Worm (Caenorhabditis elegans) whole organism, mixed stage, embryonic: ENCODE results near the gene sru-27.

Experiments used
- M03D4.4 ChIP-seq: sonication (generic microtip); optimal IDR thresholded peaks from 2 replicates; lab custom pipeline; 2017; ENCODE audit warnings: mild to moderate bottlenecking, missing genetic modification characterization, missing compliant biosample characterization
- blmp-1 ChIP-seq: fragments of 150-350 bp; optimal IDR thresholded peaks from 2 replicates; lab custom pipeline; 2014; ENCODE audit warnings: missing biosample characterization, missing genetic modification characterization
- ceh-39 ChIP-seq: fragments of 150-350 bp; optimal IDR thresholded peaks from 2 replicates; lab custom pipeline; 2014; ENCODE audit warnings: missing biosample characterization, missing genetic modification characterization
- ceh-43 ChIP-seq: fragments of 200-800 bp; sonication (Bioruptor generic); optimal IDR thresholded peaks from 2 replicates; lab custom pipeline; 2018; ENCODE audit warnings: mild to moderate bottlenecking, missing genetic modification characterization, moderate library complexity, missing compliant biosample characterization
- ceh-83 ChIP-seq: fragments of 200-800 bp; sonication (Bioruptor generic); optimal IDR thresholded peaks from 2 replicates; lab custom pipeline; 2018; ENCODE audit warnings: mild to moderate bottlenecking, missing genetic modification characterization, missing compliant biosample characterization
- ces-1 ChIP-seq: fragments of 150-350 bp; optimal IDR thresholded peaks from 2 replicates; lab custom pipeline; 2014; ENCODE audit warnings: missing biosample characterization, missing genetic modification reagents, missing genetic modification characterization
- cnd-1 ChIP-seq: fragments of 200-800 bp; sonication (Bioruptor generic); optimal IDR thresholded peaks from 2 replicates; lab custom pipeline; 2018; ENCODE audit warnings: mild to moderate bottlenecking, missing genetic modification characterization, missing compliant biosample characterization
- drap-1 ChIP-seq: fragments of 200-800 bp; sonication (Bioruptor generic); optimal IDR thresholded peaks from 3 replicates; lab custom pipeline; 2018; ENCODE audit warnings: mild to moderate bottlenecking, missing genetic modification characterization, missing compliant biosample characterization
- elt-1 ChIP-seq: sonication (generic microtip); optimal IDR thresholded peaks from 2 replicates; lab custom pipeline; 2017; ENCODE audit warnings: missing genetic modification characterization, mild to moderate bottlenecking, missing compliant biosample characterization, antibody characterized with exemption, moderate library complexity, borderline replicate concordance; ENCODE audit not compliant: insufficient read depth
- elt-3 ChIP-seq: fragments of 150-350 bp; optimal IDR thresholded peaks from 2 replicates; lab custom pipeline; 2014; ENCODE audit warnings: missing biosample characterization, missing genetic modification characterization
- flh-1 ChIP-seq: fragments of 200-800 bp; sonication (Bioruptor generic); optimal IDR thresholded peaks from 2 replicates; lab custom pipeline; 2018; ENCODE audit warnings: mild to moderate bottlenecking, missing genetic modification characterization, moderate library complexity, missing compliant biosample characterization
- ham-2 ChIP-seq: fragments of 200-800 bp; sonication (Bioruptor generic); optimal IDR thresholded peaks from 2 replicates; lab custom pipeline; 2018; ENCODE audit warnings: mild to moderate bottlenecking, missing genetic modification characterization, missing compliant biosample characterization
- hlh-1 ChIP-seq: fragments of 150-350 bp; optimal IDR thresholded peaks from 2 replicates; lab custom pipeline; 2014; ENCODE audit warnings: missing biosample characterization, missing genetic modification reagents, missing genetic modification characterization
- lin-13 ChIP-seq: fragments of 150-350 bp; optimal IDR thresholded peaks from 2 replicates; lab custom pipeline; 2014; ENCODE audit warnings: missing biosample characterization, missing genetic modification characterization
- lsy-2 ChIP-seq: fragments of 150-350 bp; optimal IDR thresholded peaks from 2 replicates; lab custom pipeline; 2014; ENCODE audit warnings: missing biosample characterization, missing genetic modification characterization
- mab-5 ChIP-seq: fragments of 150-350 bp; optimal IDR thresholded peaks from 2 replicates; lab custom pipeline; 2014; ENCODE audit warnings: missing biosample characterization, missing genetic modification characterization
- mep-1 ChIP-seq: fragments of 150-350 bp; optimal IDR thresholded peaks from 2 replicates; lab custom pipeline; 2017; ENCODE audit warnings: missing biosample characterization, missing genetic modification reagents, missing genetic modification characterization, inconsistent platforms
- mls-2 ChIP-seq: sonication (generic microtip); optimal IDR thresholded peaks from 2 replicates; lab custom pipeline; 2016; ENCODE audit warnings: mild to moderate bottlenecking, missing genetic modification characterization, moderate library complexity, missing compliant biosample characterization
- nhr-12 ChIP-seq: fragments of 150-350 bp; optimal IDR thresholded peaks from 2 replicates; lab custom pipeline; 2014; ENCODE audit warnings: missing biosample characterization, missing genetic modification characterization
- nhr-2 ChIP-seq: fragments of 150-350 bp; optimal IDR thresholded peaks from 2 replicates; lab custom pipeline; 2014; ENCODE audit warnings: missing biosample characterization, missing genetic modification characterization
- nhr-237 ChIP-seq: fragments of 150-350 bp; optimal IDR thresholded peaks from 2 replicates; lab custom pipeline; 2014; ENCODE audit warnings: missing biosample characterization, missing genetic modification characterization
- nhr-28 ChIP-seq: fragments of 150-350 bp; optimal IDR thresholded peaks from 2 replicates; lab custom pipeline; 2014; ENCODE audit warnings: missing biosample characterization, missing genetic modification characterization
- nhr-76 ChIP-seq: sonication (generic microtip); optimal IDR thresholded peaks from 2 replicates; lab custom pipeline; 2017; ENCODE audit warnings: missing biosample characterization, missing genetic modification characterization
- pha-4 ChIP-seq: fragments of 150-350 bp; optimal IDR thresholded peaks from 2 replicates; lab custom pipeline; 2018; ENCODE audit warnings: missing biosample characterization, missing genetic modification reagents, missing genetic modification characterization
- sem-2 ChIP-seq: fragments of 200-800 bp; sonication (Bioruptor generic); optimal IDR thresholded peaks from 2 replicates; lab custom pipeline; 2018; ENCODE audit warnings: mild to moderate bottlenecking, missing genetic modification characterization, missing compliant biosample characterization
- snpc-4 ChIP-seq: fragments of 150-350 bp; optimal IDR thresholded peaks from 2 replicates; lab custom pipeline; 2014; ENCODE audit warnings: missing biosample characterization, missing genetic modification characterization
- sptf-1 ChIP-seq: sonication (generic microtip); optimal IDR thresholded peaks from 2 replicates; lab custom pipeline; 2017; ENCODE audit warnings: mild to moderate bottlenecking, missing genetic modification characterization, moderate library complexity, missing compliant biosample characterization
- tbx-8 ChIP-seq: fragments of 200-800 bp; sonication (Bioruptor generic); optimal IDR thresholded peaks from 2 replicates; lab custom pipeline; 2018; ENCODE audit warnings: mild to moderate bottlenecking, missing genetic modification characterization, moderate library complexity, missing compliant biosample characterization
- unc-120 ChIP-seq: sonication (generic microtip); optimal IDR thresholded peaks from 2 replicates; lab custom pipeline; 2017; ENCODE audit warnings: missing genetic modification characterization, missing compliant biosample characterization; ENCODE audit not compliant: poor library complexity, severe bottlenecking
- unc-39 ChIP-seq: fragments of 150-350 bp; optimal IDR thresholded peaks from 2 replicates; lab custom pipeline; 2014; ENCODE audit warnings: missing biosample characterization, missing genetic modification characterization
- unc-62 ChIP-seq: fragments of 150-350 bp; optimal IDR thresholded peaks from 2 replicates; lab custom pipeline; 2014; ENCODE audit warnings: missing biosample characterization, missing genetic modification reagents, missing genetic modification characterization
- ztf-11 ChIP-seq: fragments of 150-350 bp; optimal IDR thresholded peaks from 2 replicates; lab custom pipeline; 2014; ENCODE audit warnings: missing biosample characterization, missing genetic modification characterization

sru-27 gene

DNA sequence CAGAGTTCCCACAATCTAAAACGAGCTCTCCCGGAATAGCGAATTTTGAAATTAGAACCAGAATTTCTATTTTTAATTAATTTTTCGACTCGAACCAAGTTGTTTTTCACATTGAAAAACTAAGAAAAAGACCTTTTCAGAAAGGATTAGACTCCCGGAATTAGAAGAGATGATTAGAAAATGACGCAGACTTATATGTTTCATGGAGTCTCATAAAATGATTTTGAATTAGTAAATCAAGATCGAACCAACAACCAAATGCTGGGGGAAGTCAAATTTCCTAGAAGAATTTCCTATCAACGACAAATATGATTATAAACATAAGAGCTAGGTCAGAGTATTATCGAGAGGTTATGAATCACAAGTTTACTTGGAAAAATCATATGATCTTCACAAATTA lies 10.6 kb upstream of the sru-27 start:
- no peak for TF ChIP-seq mls-2 (tag; lab: Kevin White, UChicago)
- TF ChIP-seq flh-1 (GFP tag; lab: Kevin White, UChicago): no peak
- TF ChIP-seq hlh-1: no peak
- TF ChIP-seq ceh-83: no peak

- TF ChIP-seq ham-2 (GFP tag; lab: Kevin White, UChicago): peak; percentile 22
Observed at ce11 chrV:1490874-1491273, 8.4 kb upstream of the sru-27 start.

- TF ChIP-seq nhr-12 (tag; lab: Kevin White, UChicago) (no peak), mab-5 (no peak), lsy-2 (tag; lab: Kevin White, UChicago) (no peak), nhr-2 (tag; lab: Kevin White, UChicago) (no peak), sptf-1 (tag; lab: Kevin White, UChicago) (no peak)
Observed at ce11 chrV:1491510-1491909, 7.7 kb upstream of the sru-27 start, which contains the start of gene C38C3.6. Gene C38C3.6 (minus strand): TSS chrV:1491610.

DNA sequence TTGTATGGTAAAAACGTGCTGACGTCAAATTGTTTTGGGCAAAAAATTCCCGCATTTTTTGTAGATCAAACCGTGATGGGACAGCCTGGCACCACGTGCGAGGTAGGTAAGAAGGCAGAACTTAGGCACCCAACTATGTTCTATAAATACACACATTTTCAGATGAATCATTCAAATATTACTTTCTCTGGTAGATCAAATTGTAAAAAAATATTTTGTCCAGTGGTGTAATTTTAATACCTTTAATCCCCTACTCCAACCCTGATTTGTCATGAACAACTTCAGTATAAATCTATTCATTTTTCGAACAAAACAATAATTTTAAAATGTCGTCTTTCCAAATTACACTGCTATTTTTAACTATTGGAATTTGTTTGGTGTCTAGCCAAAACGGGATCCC lies 4.8 kb upstream of the sru-27 start, which contains the start of gene spig-7:
spig-7 (plus strand) TSS at position 301 of the 400 bp plus-strand sequence.
- TF ChIP-seq elt-3 (tag; lab: Kevin White, UChicago): no peak
- no peak for TF ChIP-seq nhr-12 (tag; lab: Kevin White, UChicago)
- TF ChIP-seq ceh-39 (tag; lab: Kevin White, UChicago): no peak
- no peak for TF ChIP-seq cnd-1
- TF ChIP-seq elt-1 (tag; lab: Kevin White, UChicago): no peak
- TF ChIP-seq lin-13 (tag; lab: Kevin White, UChicago): no peak
- TF ChIP-seq ces-1 (GFP tag; lab: Kevin White, UChicago): no peak

DNA sequence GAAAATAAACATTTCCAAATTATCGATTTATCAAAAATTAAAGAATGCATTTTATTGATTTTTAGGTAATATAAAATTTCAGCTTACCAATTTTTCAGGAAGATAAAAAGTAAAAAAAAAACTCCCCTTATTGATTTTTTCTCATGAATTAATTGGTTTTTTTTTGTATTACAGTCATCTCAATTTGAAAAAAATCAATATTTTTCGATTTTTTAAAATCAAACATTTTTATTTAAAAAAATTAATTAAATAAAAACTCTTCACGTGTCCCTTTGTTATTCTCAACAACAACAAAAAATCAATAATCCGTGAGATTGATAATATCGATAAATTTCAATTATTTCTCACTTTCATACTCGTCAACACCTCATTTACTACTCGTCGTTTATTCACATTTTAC lies 3.9 kb upstream of the sru-27 start, which contains the start of gene C38C3.3:
C38C3.3 (plus strand) TSS at position 301 of the 400 bp plus-strand sequence.
- TF ChIP-seq nhr-28 (no peak), nhr-76 (no peak), unc-62 (GFP tag; lab: Kevin White, UChicago) (no peak), unc-120 (tag; lab: Kevin White, UChicago) (no peak), snpc-4 (no peak), unc-39 (no peak), ces-1 (GFP tag; lab: Kevin White, UChicago) (no peak), drap-1 (GFP tag; lab: Kevin White, UChicago) (no peak), ham-2 (GFP tag; lab: Kevin White, UChicago) (no peak), ceh-83 (no peak), tbx-8 (GFP tag; lab: Kevin White, UChicago) (no peak), nhr-12 (tag; lab: Kevin White, UChicago) (no peak), pha-4 (tag; lab: Kevin White, UChicago) (no peak), mls-2 (tag; lab: Kevin White, UChicago) (no peak), ztf-11 (tag; lab: Kevin White, UChicago) (no peak)

ce11 chrV:1495752-1496151 lies 3.5 kb upstream of the sru-27 start:
- TF ChIP-seq blmp-1 (no peak), ces-1 (GFP tag; lab: Kevin White, UChicago) (no peak), ceh-43 (GFP tag; lab: Kevin White, UChicago) (no peak), nhr-12 (tag; lab: Kevin White, UChicago) (no peak), mls-2 (tag; lab: Kevin White, UChicago) (no peak), unc-39 (no peak), nhr-237 (no peak), elt-3 (tag; lab: Kevin White, UChicago) (no peak), M03D4.4 (tag; lab: Kevin White, UChicago) (no peak), ceh-39 (tag; lab: Kevin White, UChicago) (no peak), mep-1 (no peak), ztf-11 (tag; lab: Kevin White, UChicago) (no peak), lsy-2 (tag; lab: Kevin White, UChicago) (no peak), flh-1 (GFP tag; lab: Kevin White, UChicago) (no peak), sptf-1 (tag; lab: Kevin White, UChicago) (no peak), sem-2 (GFP tag; lab: Kevin White, UChicago) (no peak), nhr-2 (tag; lab: Kevin White, UChicago) (no peak), drap-1 (GFP tag; lab: Kevin White, UChicago) (no peak), cnd-1 (no peak), snpc-4 (no peak)
